Comparison of ENCODE assay signal across 5 worm cellular contexts in the genomic region with DNA sequence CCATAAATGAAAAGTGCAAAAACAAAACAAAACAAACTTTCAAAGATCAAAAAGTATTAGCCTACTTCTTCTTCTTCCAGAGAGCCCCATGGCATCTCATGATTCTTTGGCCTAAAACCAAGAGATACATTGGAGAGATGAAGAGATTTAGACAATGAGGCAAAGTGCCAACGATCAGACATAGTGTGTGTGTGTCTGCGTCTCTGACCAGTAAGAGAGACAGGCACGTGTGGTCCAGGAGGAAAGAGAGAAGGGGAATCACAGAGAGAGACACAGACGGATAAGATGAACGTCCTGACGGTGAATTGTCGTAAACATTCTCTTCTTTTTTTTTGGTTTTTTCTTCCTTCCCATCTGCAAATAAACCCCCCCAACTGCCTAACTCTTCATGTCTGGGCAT.
TF ChIP-seq lines count a peak whose summit lies in the region.

No protein-coding gene starts in this region.

TF ChIP-seq in whole organism, L1 larva, 84 proteins besides CTCF, POLR2A, EP300 and RAD21 (continues in another document):
- TF ChIP-seq F16B12.6 (tag; optimal IDR thresholded peaks at IDR 0.05; lab: Kevin White, UChicago) (peak; percentile 57), nhr-237 (tag; optimal IDR thresholded peaks at IDR 0.05; lab: Kevin White, UChicago) (peak; percentile 85), zag-1 (tag; optimal IDR thresholded peaks at IDR 0.05; lab: Kevin White, UChicago) (peak; percentile 80), sptf-1 (tag; optimal IDR thresholded peaks at IDR 0.05; lab: Kevin White, UChicago) (no peak), egl-27 (tag; optimal IDR thresholded peaks at IDR 0.05; lab: Kevin White, UChicago) (peak; percentile 89 to 93), grh-1 (GFP tag; IDR thresholded peaks at IDR 0.05; lab: Robert Waterston, UW) (peak; percentile 67), unc-30 (tag; optimal IDR thresholded peaks at IDR 0.05; lab: Kevin White, UChicago) (no peak), hlh-17 (GFP tag; optimal IDR thresholded peaks at IDR 0.05; lab: Kevin White, UChicago; ENCODE audit: borderline replicate concordance) (no peak), aly-2 (tag; optimal IDR thresholded peaks at IDR 0.05; lab: Kevin White, UChicago) (peak; percentile 60), lin-35 (GFP tag; optimal IDR thresholded peaks at IDR 0.05; lab: Kevin White, UChicago) (peak; percentile 84 to 92), ztf-4 (tag; optimal IDR thresholded peaks at IDR 0.05; lab: Kevin White, UChicago) (peak; percentile 94), nhr-76 (tag; optimal IDR thresholded peaks at IDR 0.05; lab: Kevin White, UChicago) (no peak), egl-13 (tag; optimal IDR thresholded peaks at IDR 0.05; lab: Kevin White, UChicago) (peak; percentile 87), fkh-4 (tag; optimal IDR thresholded peaks at IDR 0.05; lab: Kevin White, UChicago; ENCODE audit: borderline replicate concordance) (peak; percentile 30), dpl-1 (GFP tag; optimal IDR thresholded peaks at IDR 0.05; lab: Kevin White, UChicago) (peak; percentile 72 to 78 (median 73)), nhr-19 (GFP tag; conservative IDR thresholded peaks at IDR 0.05; lab: Robert Waterston, UW) (peak; percentile 92), swsn-7 (tag; optimal IDR thresholded peaks at IDR 0.05; lab: Kevin White, UChicago) (peak; percentile 91)

TF ChIP-seq in whole organism, L3 larva, 47 proteins besides CTCF, POLR2A, EP300 and RAD21 (continues in another document):
- TF ChIP-seq egl-5 (tag; optimal IDR thresholded peaks at IDR 0.05; lab: Kevin White, UChicago) = peak; percentile 86
- no peak for TF ChIP-seq nhr-67 (tag; optimal IDR thresholded peaks at IDR 0.05; lab: Kevin White, UChicago)
- TF ChIP-seq skn-1 (tag; optimal IDR thresholded peaks at IDR 0.05; lab: Kevin White, UChicago) = peak; percentile 86
- no peak for TF ChIP-seq elt-1 (tag; optimal IDR thresholded peaks at IDR 0.05; lab: Kevin White, UChicago)
- TF ChIP-seq nhr-12 (tag; optimal IDR thresholded peaks at IDR 0.05; lab: Kevin White, UChicago) = no peak
- peak in 1 of 3 experiments; percentile 8 for TF ChIP-seq elt-3 (tag; optimal IDR thresholded peaks at IDR 0.05; lab: Kevin White, UChicago)
- peak; percentile 80 for TF ChIP-seq pqm-1 (tag; optimal IDR thresholded peaks at IDR 0.05; lab: Kevin White, UChicago)
- TF ChIP-seq daf-12 (tag; optimal IDR thresholded peaks at IDR 0.05; lab: Kevin White, UChicago) = no peak
- TF ChIP-seq nhr-25 (tag; optimal IDR thresholded peaks at IDR 0.05; lab: Kevin White, UChicago) = peak; percentile 92
- TF ChIP-seq nfya-1 (tag; optimal IDR thresholded peaks at IDR 0.05; lab: Kevin White, UChicago; ENCODE audit: insufficient read depth) = peak; percentile 99
- peak; percentile 91 for TF ChIP-seq ceh-28 (tag; optimal IDR thresholded peaks at IDR 0.05; lab: Kevin White, UChicago)
- no peak for TF ChIP-seq ztf-4 (tag; optimal IDR thresholded peaks at IDR 0.05; lab: Kevin White, UChicago)
- TF ChIP-seq nhr-76 (tag; optimal IDR thresholded peaks at IDR 0.05; lab: Kevin White, UChicago) = no peak
- peak; percentile 97 for TF ChIP-seq hmg-11 (tag; optimal IDR thresholded peaks at IDR 0.05; lab: Kevin White, UChicago)
- peak; percentile 39 for TF ChIP-seq lsy-12 (tag; optimal IDR thresholded peaks at IDR 0.05; lab: Kevin White, UChicago)
- TF ChIP-seq nhr-23 (tag; optimal IDR thresholded peaks at IDR 0.05; lab: Kevin White, UChicago) = peak; percentile 85
- peak; percentile 59 for TF ChIP-seq ceh-82 (tag; optimal IDR thresholded peaks at IDR 0.05; lab: Kevin White, UChicago)
- no peak for TF ChIP-seq sea-2 (GFP tag; optimal IDR thresholded peaks at IDR 0.05; lab: Kevin White, UChicago)

TF ChIP-seq in whole organism, early embryonic, 17 proteins besides CTCF, POLR2A, EP300 and RAD21:
- TF ChIP-seq ceh-36 (tag; optimal IDR thresholded peaks at IDR 0.05; lab: Kevin White, UChicago) (no peak), tbx-37 (GFP tag; conservative IDR thresholded peaks at IDR 0.05; lab: Robert Waterston, UW) (no peak), tra-4 (tag; optimal IDR thresholded peaks at IDR 0.05; lab: Kevin White, UChicago) (no peak), F13C5.2 (tag; optimal IDR thresholded peaks at IDR 0.05; lab: Kevin White, UChicago) (peak; percentile 49), pes-1 (GFP tag; IDR thresholded peaks at IDR 0.05; lab: Robert Waterston, UW) (no peak), hmg-4 (GFP tag; optimal IDR thresholded peaks at IDR 0.05; lab: Kevin White, UChicago) (peak; percentile 5), B0310.2 (tag; optimal IDR thresholded peaks at IDR 0.05; lab: Kevin White, UChicago) (no peak), hnd-1 (tag; optimal IDR thresholded peaks at IDR 0.05; lab: Kevin White, UChicago) (no peak), ets-7 (tag; optimal IDR thresholded peaks at IDR 0.05; lab: Kevin White, UChicago) (no peak)

TF ChIP-seq in whole organism, midembryonic, 9 proteins besides CTCF, POLR2A, EP300 and RAD21:
- 0 out of 2 replicates have a peak, but pooled peaks have one; percentile 41 for TF ChIP-seq flt-1 (GFP tag; IDR thresholded peaks at IDR 0.05; lab: Robert Waterston, UW)
- TF ChIP-seq ref-1 (GFP tag; conservative IDR thresholded peaks at IDR 0.05; lab: Robert Waterston, UW) = peak; percentile 77
- TF ChIP-seq cog-1 (tag; optimal IDR thresholded peaks at IDR 0.05; lab: Kevin White, UChicago) = peak; percentile 82
- no peak for TF ChIP-seq ztf-23 (GFP tag; IDR thresholded peaks at IDR 0.05; lab: Robert Waterston, UW)

TF ChIP-seq in whole organism, young adult, 124 proteins besides CTCF, POLR2A, EP300 and RAD21 (continues in another document):
- TF ChIP-seq hrde-1 (tag; optimal IDR thresholded peaks at IDR 0.05; lab: Kevin White, UChicago; ENCODE audit: borderline replicate concordance) = no peak
- TF ChIP-seq lin-40 (tag; optimal IDR thresholded peaks at IDR 0.05; lab: Kevin White, UChicago) = peak; percentile 90
- TF ChIP-seq ztf-28 (GFP tag; IDR thresholded peaks at IDR 0.05; lab: Robert Waterston, UW) = no peak
- TF ChIP-seq efl-1 (GFP tag; optimal IDR thresholded peaks at IDR 0.05; lab: Kevin White, UChicago) = no peak
- TF ChIP-seq fkh-3 (tag; optimal IDR thresholded peaks at IDR 0.05; lab: Kevin White, UChicago) = no peak
- no peak for TF ChIP-seq repo-1 (tag; optimal IDR thresholded peaks at IDR 0.05; lab: Kevin White, UChicago)
- TF ChIP-seq ceh-40 (GFP tag; IDR thresholded peaks at IDR 0.05; lab: Robert Waterston, UW) = no peak
- no peak for TF ChIP-seq mxl-1 (tag; optimal IDR thresholded peaks at IDR 0.05; lab: Kevin White, UChicago)
- peak; percentile 16 for TF ChIP-seq unc-62 (GFP tag; optimal IDR thresholded peaks at IDR 0.05; lab: Kevin White, UChicago)
- TF ChIP-seq hmg-20 (GFP tag; IDR thresholded peaks at IDR 0.05; lab: Robert Waterston, UW) = no peak
- no peak for TF ChIP-seq sptf-2 (GFP tag; optimal IDR thresholded peaks at IDR 0.05; lab: Kevin White, UChicago)
- no peak for TF ChIP-seq dpff-1 (tag; optimal IDR thresholded peaks at IDR 0.05; lab: Kevin White, UChicago)
- peak; percentile 74 for TF ChIP-seq mcd-1 (GFP tag; IDR thresholded peaks at IDR 0.05; lab: Robert Waterston, UW)
- TF ChIP-seq F37B4.10 (GFP tag; IDR thresholded peaks at IDR 0.05; lab: Robert Waterston, UW) = no peak
- peak; percentile 61 for TF ChIP-seq madf-10 (tag; optimal IDR thresholded peaks at IDR 0.05; lab: Kevin White, UChicago)
- TF ChIP-seq madf-3 (GFP tag; IDR thresholded peaks at IDR 0.05; lab: Robert Waterston, UW) = 0 out of 2 replicates have a peak, but pooled peaks have one; percentile 68
- peak; percentile 61; the same call in 1 of the 2 replicates for TF ChIP-seq lin-26 (GFP tag; IDR thresholded peaks at IDR 0.05; lab: Robert Waterston, UW)
- no peak for TF ChIP-seq F49E8.2 (tag; optimal IDR thresholded peaks at IDR 0.05; lab: Kevin White, UChicago; ENCODE audit: insufficient read depth)
- TF ChIP-seq akir-1 (GFP tag; optimal IDR thresholded peaks at IDR 0.05; lab: Kevin White, UChicago) = peak; percentile 22
- no peak for TF ChIP-seq ets-4 (GFP tag; optimal IDR thresholded peaks at IDR 0.05; lab: Kevin White, UChicago)
- TF ChIP-seq ceh-91 (GFP tag; IDR thresholded peaks at IDR 0.05; lab: Robert Waterston, UW) = no peak
- peak; percentile 56 for TF ChIP-seq F22D6.2 (tag; optimal IDR thresholded peaks at IDR 0.05; lab: Kevin White, UChicago)
- no peak for TF ChIP-seq bed-2 (GFP tag; IDR thresholded peaks at IDR 0.05; lab: Robert Waterston, UW)
- TF ChIP-seq B0336.3 (GFP tag; IDR thresholded peaks at IDR 0.05; lab: Robert Waterston, UW) = no peak; the same call in none of the 2 replicates
- TF ChIP-seq hlh-26 (GFP tag; conservative IDR thresholded peaks at IDR 0.05; lab: Robert Waterston, UW) = no peak
- TF ChIP-seq F57C9.4 (tag; optimal IDR thresholded peaks at IDR 0.05; lab: Kevin White, UChicago) = no peak
- no peak for TF ChIP-seq madf-6 (GFP tag; IDR thresholded peaks at IDR 0.05; lab: Robert Waterston, UW)
- no peak for TF ChIP-seq Y95B8A.8 (GFP tag; IDR thresholded peaks at IDR 0.05; lab: Robert Waterston, UW)
- no peak for TF ChIP-seq cebp-2 (GFP tag; IDR thresholded peaks at IDR 0.05; lab: Robert Waterston, UW)
- TF ChIP-seq him-1 (tag; optimal IDR thresholded peaks at IDR 0.05; lab: Kevin White, UChicago) = no peak
- no peak for TF ChIP-seq hsf-1 (GFP tag; IDR thresholded peaks at IDR 0.05; lab: Robert Waterston, UW)
- peak in 1 of 3 experiments; percentile 85 for TF ChIP-seq lin-35 (GFP tag; optimal IDR thresholded peaks at IDR 0.05; lab: Kevin White, UChicago)
- no peak for TF ChIP-seq F10E7.11 (tag; optimal IDR thresholded peaks at IDR 0.05; lab: Kevin White, UChicago)
- no peak for TF ChIP-seq lsy-27 (tag; optimal IDR thresholded peaks at IDR 0.05; lab: Kevin White, UChicago; ENCODE audit: borderline replicate concordance, insufficient read depth)
- TF ChIP-seq madf-8 (GFP tag; conservative IDR thresholded peaks at IDR 0.05; lab: Robert Waterston, UW) = no peak
- TF ChIP-seq ceh-27 (GFP tag; optimal IDR thresholded peaks at IDR 0.05; lab: Kevin White, UChicago) = peak; percentile 88
- TF ChIP-seq nhr-179 (tag; optimal IDR thresholded peaks at IDR 0.05; lab: Kevin White, UChicago) = no peak
- no peak for TF ChIP-seq Y56A3A.18 (GFP tag; IDR thresholded peaks at IDR 0.05; lab: Robert Waterston, UW)
- TF ChIP-seq unc-130 (GFP tag; optimal IDR thresholded peaks at IDR 0.05; lab: Kevin White, UChicago) = no peak
- TF ChIP-seq C17E4.6 (GFP tag; IDR thresholded peaks at IDR 0.05; lab: Robert Waterston, UW) = no peak
- peak; percentile 42 for TF ChIP-seq nhr-80 (tag; optimal IDR thresholded peaks at IDR 0.05; lab: Kevin White, UChicago)
- TF ChIP-seq ama-1 (optimal IDR thresholded peaks at IDR 0.05; lab: Kevin White, UChicago) = no peak
- no peak for TF ChIP-seq ama-1 (GFP tag; optimal IDR thresholded peaks at IDR 0.05; lab: Kevin White, UChicago)
- TF ChIP-seq snpc-3.4 (tag; optimal IDR thresholded peaks at IDR 0.05; lab: Kevin White, UChicago) = no peak
- TF ChIP-seq Y79H2A.3 (GFP tag; conservative IDR thresholded peaks at IDR 0.05; lab: Robert Waterston, UW) = no peak
